Worm (Caenorhabditis elegans) whole organism, young adult: ENCODE measurements around the gene F16B12.4.

Experiments used
- B0019.2 ChIP-seq: fragments of 200-800 bp; sonication (Bioruptor generic); conservative IDR thresholded peaks from 2 replicates; pipeline ENCODE4 v1.3.6; 2022; ENCODE audit warnings: missing genetic modification reagents, missing genetic modification characterization, missing compliant biosample characterization
- B0035.1 ChIP-seq: sonication (generic microtip); optimal IDR thresholded peaks from 2 replicates; lab custom pipeline; 2016; ENCODE audit warnings: missing genetic modification characterization, mild to moderate bottlenecking, missing compliant biosample characterization, missing genotype, missing genetic modification reagents
- B0261.1 ChIP-seq: sonication (generic microtip); optimal IDR thresholded peaks from 2 replicates; lab custom pipeline; 2016; ENCODE audit warnings: mild to moderate bottlenecking, missing genetic modification characterization, moderate library complexity, missing compliant biosample characterization
- C17E4.6 ChIP-seq: fragments of 200-800 bp; sonication (Bioruptor generic); IDR thresholded peaks from 2 replicates; pipeline ENCODE4 v1.3.6; 2022; ENCODE audit warnings: missing genetic modification reagents, missing genetic modification characterization, missing compliant biosample characterization
- F10E7.11 ChIP-seq: sonication (generic microtip); optimal IDR thresholded peaks from 2 replicates; lab custom pipeline; 2017; ENCODE audit warnings: mild to moderate bottlenecking, missing genetic modification characterization, moderate library complexity, missing compliant biosample characterization
- F33H1.4 ChIP-seq: fragments of 200-800 bp; sonication (Bioruptor generic); IDR thresholded peaks from 2 replicates; pipeline ENCODE4 v1.3.6; 2022; ENCODE audit warnings: missing genetic modification reagents, missing genetic modification characterization, missing compliant biosample characterization
- F39B2.1 ChIP-seq: fragments of 200-800 bp; sonication (Bioruptor generic); IDR thresholded peaks from 2 replicates; pipeline ENCODE4 v1.3.6; 2022; ENCODE audit warnings: missing genetic modification reagents, missing genetic modification characterization, missing compliant biosample characterization
- T07F8.4 ChIP-seq: sonication (generic microtip); optimal IDR thresholded peaks from 2 replicates; lab custom pipeline; 2016; ENCODE audit warnings: mild to moderate bottlenecking, missing genetic modification characterization, moderate library complexity, missing compliant biosample characterization
- T26A5.8 ChIP-seq: sonication (generic microtip); optimal IDR thresholded peaks from 2 replicates; lab custom pipeline; 2016; ENCODE audit warnings: missing genetic modification characterization, missing compliant biosample characterization
- Y67H2A.10 ChIP-seq: fragments of 200-800 bp; sonication (Bioruptor generic); conservative IDR thresholded peaks from 2 replicates; pipeline ENCODE4 v1.3.6; 2022; ENCODE audit warnings: missing genetic modification reagents, missing genetic modification characterization, missing compliant biosample characterization
- Y79H2A.3 ChIP-seq: fragments of 200-800 bp; sonication (Bioruptor generic); conservative IDR thresholded peaks from 2 replicates; pipeline ENCODE4 v1.3.6; 2022; ENCODE audit warnings: missing genetic modification reagents, missing genetic modification characterization, missing compliant biosample characterization
- athp-1 ChIP-seq: sonication (generic microtip); optimal IDR thresholded peaks from 2 replicates; lab custom pipeline; 2017; ENCODE audit warnings: mild to moderate bottlenecking, missing genetic modification characterization, missing compliant biosample characterization
- attf-5 ChIP-seq: fragments of 200-800 bp; sonication (Bioruptor generic); optimal IDR thresholded peaks from 2 replicates; lab custom pipeline; 2018; ENCODE audit warnings: mild to moderate bottlenecking, missing genetic modification characterization, missing compliant biosample characterization
- attf-6 ChIP-seq: fragments of 200-800 bp; sonication (Bioruptor generic); IDR thresholded peaks from 2 replicates; pipeline ENCODE4 v1.3.6; 2022; ENCODE audit warnings: missing genetic modification reagents, missing genetic modification characterization, missing compliant biosample characterization
- cebp-1 ChIP-seq, 2 experiments: fragments of 200-800 bp in 1 of 2; sonication (Bioruptor generic) in 1 of 2; sonication (generic microtip) in 1 of 2; IDR thresholded peaks in 1 of 2; optimal IDR thresholded peaks in 1 of 2; 2 replicates each; pipeline versions ENCODE4 v1.3.6 to Lab custom; 2017 to 2022; ENCODE audit warnings: missing compliant biosample characterization in 2 of 2, missing genetic modification characterization in 2 of 2, mild to moderate bottlenecking in 1 of 2, missing genetic modification reagents in 1 of 2, moderate library complexity in 1 of 2
- ceh-27 ChIP-seq: fragments of 200-800 bp; sonication (Bioruptor generic); optimal IDR thresholded peaks from 2 replicates; lab custom pipeline; 2018; ENCODE audit warnings: mild to moderate bottlenecking, missing genetic modification characterization, moderate library complexity, missing compliant biosample characterization
- chd-7 ChIP-seq: sonication (generic microtip); optimal IDR thresholded peaks from 2 replicates; lab custom pipeline; 2016; ENCODE audit warnings: mild to moderate bottlenecking, missing genetic modification characterization, moderate library complexity, missing compliant biosample characterization
- die-1 ChIP-seq: sonication (generic microtip); optimal IDR thresholded peaks from 2 replicates; lab custom pipeline; 2016; ENCODE audit warnings: missing genotype, mild to moderate bottlenecking, missing genetic modification characterization, missing compliant biosample characterization
- dpff-1 ChIP-seq: sonication (generic microtip); optimal IDR thresholded peaks from 2 replicates; lab custom pipeline; 2017; ENCODE audit warnings: mild to moderate bottlenecking, missing genetic modification characterization, missing compliant biosample characterization
- efl-1 ChIP-seq: fragments of 150-350 bp; optimal IDR thresholded peaks from 2 replicates; lab custom pipeline; 2014; ENCODE audit warnings: missing biosample characterization, missing genetic modification reagents, missing genetic modification characterization
- egl-18 ChIP-seq: fragments of 200-800 bp; sonication (Bioruptor generic); IDR thresholded peaks from 2 replicates; pipeline ENCODE4 v1.3.6; 2022; ENCODE audit warnings: missing genetic modification reagents, missing genetic modification characterization, missing compliant biosample characterization
- ets-4 ChIP-seq: fragments of 200-800 bp; sonication (Bioruptor generic); optimal IDR thresholded peaks from 2 replicates; lab custom pipeline; 2018; ENCODE audit warnings: mild to moderate bottlenecking, missing genetic modification characterization, missing compliant biosample characterization
- fkh-3 ChIP-seq: sonication (generic microtip); optimal IDR thresholded peaks from 2 replicates; lab custom pipeline; 2016; ENCODE audit warnings: mild to moderate bottlenecking, missing genetic modification characterization, missing compliant biosample characterization
- hmg-1.2 ChIP-seq: fragments of 200-800 bp; sonication (Bioruptor generic); IDR thresholded peaks from 2 replicates; pipeline ENCODE4 v1.3.6; 2022; ENCODE audit warnings: missing genetic modification reagents, missing genetic modification characterization, missing compliant biosample characterization
- hmg-20 ChIP-seq: fragments of 200-800 bp; sonication (Bioruptor generic); IDR thresholded peaks from 2 replicates; pipeline ENCODE4 v1.3.6; 2022; ENCODE audit warnings: missing genetic modification reagents, missing genetic modification characterization, missing compliant biosample characterization
- hrde-1 ChIP-seq: sonication (generic microtip); optimal IDR thresholded peaks from 2 replicates; lab custom pipeline; 2016; ENCODE audit warnings: missing genetic modification characterization, mild to moderate bottlenecking, missing compliant biosample characterization, moderate library complexity, missing genotype, missing genetic modification reagents, borderline replicate concordance
- lin-40 ChIP-seq: sonication (generic microtip); optimal IDR thresholded peaks from 2 replicates; lab custom pipeline; 2016; ENCODE audit warnings: missing genetic modification characterization, mild to moderate bottlenecking, missing compliant biosample characterization, missing genotype, missing genetic modification reagents
- lsl-1 ChIP-seq: fragments of 200-800 bp; sonication (Bioruptor generic); optimal IDR thresholded peaks from 2 replicates; lab custom pipeline; 2018; ENCODE audit warnings: mild to moderate bottlenecking, missing genetic modification characterization, moderate library complexity, missing compliant biosample characterization
- nhr-179 ChIP-seq: sonication (generic microtip); optimal IDR thresholded peaks from 2 replicates; lab custom pipeline; 2016; ENCODE audit warnings: mild to moderate bottlenecking, missing genetic modification characterization, missing compliant biosample characterization
- rcor-1 ChIP-seq: fragments of 200-800 bp; sonication (Bioruptor generic); IDR thresholded peaks from 2 replicates; pipeline ENCODE4 v1.3.6; 2022; ENCODE audit warnings: missing genetic modification reagents, missing genetic modification characterization, missing compliant biosample characterization
- sea-2 ChIP-seq: fragments of 200-800 bp; sonication (Bioruptor generic); IDR thresholded peaks from 2 replicates; pipeline ENCODE4 v1.3.6; 2022; ENCODE audit warnings: missing genetic modification characterization, missing compliant biosample characterization
- snpc-1.1 ChIP-seq: sonication (generic microtip); optimal IDR thresholded peaks from 2 replicates; lab custom pipeline; 2017; ENCODE audit warnings: missing genetic modification characterization, mild to moderate bottlenecking, missing compliant biosample characterization, antibody characterized with exemption, moderate library complexity, missing genotype, missing genetic modification reagents; ENCODE audit not compliant: insufficient read depth
- snpc-1.3 ChIP-seq: sonication (generic microtip); optimal IDR thresholded peaks from 2 replicates; lab custom pipeline; 2017; ENCODE audit warnings: missing genetic modification characterization, mild to moderate bottlenecking, missing compliant biosample characterization, antibody characterized with exemption, moderate library complexity, missing genotype, missing genetic modification reagents; ENCODE audit not compliant: insufficient read depth
- snpc-3.4 ChIP-seq: sonication (generic microtip); optimal IDR thresholded peaks from 2 replicates; lab custom pipeline; 2017; ENCODE audit warnings: missing genetic modification characterization, mild to moderate bottlenecking, missing compliant biosample characterization, antibody characterized with exemption, moderate library complexity, missing genotype, missing genetic modification reagents
- snpc-4 ChIP-seq, 5 experiments: fragments of 150-350 bp in 1 of 5; sonication (generic microtip) in 4 of 5; optimal IDR thresholded peaks; 2 replicates each; lab custom pipeline; 2014 to 2018; ENCODE audit warnings: missing genetic modification characterization in 5 of 5, missing biosample characterization in 3 of 5, antibody characterized with exemption in 2 of 5, mild to moderate bottlenecking in 2 of 5, missing compliant biosample characterization in 2 of 5, missing genotype in 2 of 5, moderate library complexity in 2 of 5, missing genetic modification reagents in 1 of 5
- sptf-2 ChIP-seq: fragments of 200-800 bp; sonication (Bioruptor generic); optimal IDR thresholded peaks from 2 replicates; lab custom pipeline; 2018; ENCODE audit warnings: mild to moderate bottlenecking, missing genetic modification characterization, missing compliant biosample characterization
- tbp1 ChIP-seq: fragments of 200-800 bp; sonication (Bioruptor generic); optimal IDR thresholded peaks from 2 replicates; lab custom pipeline; 2018; ENCODE audit warnings: mild to moderate bottlenecking, missing genetic modification characterization, missing compliant biosample characterization
- unc-130 ChIP-seq: sonication (generic microtip); optimal IDR thresholded peaks from 2 replicates; lab custom pipeline; 2016; ENCODE audit warnings: missing genetic modification reagents, missing genetic modification characterization, missing compliant biosample characterization
- unc-62 ChIP-seq: fragments of 150-350 bp; optimal IDR thresholded peaks from 2 replicates; lab custom pipeline; 2014; ENCODE audit warnings: missing biosample characterization, missing genetic modification reagents, missing genetic modification characterization
- xnd-1 ChIP-seq: sonication (generic microtip); optimal IDR thresholded peaks from 2 replicates; lab custom pipeline; 2016; ENCODE audit warnings: missing genotype, missing genetic modification reagents, missing genetic modification characterization, missing compliant biosample characterization
- zfh-2 ChIP-seq: fragments of 200-800 bp; sonication (Bioruptor generic); conservative IDR thresholded peaks from 2 replicates; pipeline ENCODE4 v1.3.6; 2022; ENCODE audit warnings: missing genetic modification reagents, missing genetic modification characterization, missing compliant biosample characterization
- ztf-25 ChIP-seq: fragments of 200-800 bp; sonication (Bioruptor generic); IDR thresholded peaks from 2 replicates; pipeline ENCODE4 v1.3.6; 2022; ENCODE audit warnings: missing genetic modification reagents, missing genetic modification characterization, missing compliant biosample characterization
- ztf-28 ChIP-seq: fragments of 200-800 bp; sonication (Bioruptor generic); IDR thresholded peaks from 2 replicates; pipeline ENCODE4 v1.3.6; 2022; ENCODE audit warnings: missing genetic modification reagents, missing genetic modification characterization, missing compliant biosample characterization

Gene F16B12.4

ce11 chrX:14118762-14119161, 20.3 kb upstream of the F16B12.4 start:
- peak; percentile 6; the same call in 1 of the 2 replicates for TF ChIP-seq hmg-1.2 (GFP tag; lab: Robert Waterston, UW)
- TF ChIP-seq rcor-1 (GFP tag; lab: Robert Waterston, UW), result no peak
- no peak for TF ChIP-seq nhr-179 (tag; lab: Kevin White, UChicago)
- TF ChIP-seq snpc-4 (GFP tag; optimal IDR thresholded peaks at IDR 0.05; lab: Kevin White, UChicago), result no peak
- TF ChIP-seq snpc-4 (tag; optimal IDR thresholded peaks at IDR 0.05; lab: Kevin White, UChicago), result peak in 1 of 4 experiments; percentile 65

- TF ChIP-seq lin-40 (peak; percentile 44), B0019.2 (no peak), snpc-1.3 (tag; lab: Kevin White, UChicago) (no peak), attf-5 (GFP tag; lab: Kevin White, UChicago) (no peak), lsl-1 (GFP tag; lab: Kevin White, UChicago) (no peak), rcor-1 (GFP tag; lab: Robert Waterston, UW) (0 out of 2 replicates have a peak, but pooled peaks have one; percentile 39), ets-4 (no peak), snpc-1.1 (tag; lab: Kevin White, UChicago) (peak; percentile 39), hrde-1 (tag; lab: Kevin White, UChicago) (peak; percentile 8), efl-1 (GFP tag; lab: Kevin White, UChicago) (no peak), dpff-1 (no peak), fkh-3 (tag; lab: Kevin White, UChicago) (no peak), hmg-20 (GFP tag; lab: Robert Waterston, UW) (peak; percentile 76; the same call in 1 of the 2 replicates), xnd-1 (tag; lab: Kevin White, UChicago) (no peak), F39B2.1 (no peak), unc-130 (GFP tag; lab: Kevin White, UChicago) (peak; percentile 32), zfh-2 (no peak), F10E7.11 (tag; lab: Kevin White, UChicago) (no peak), chd-7 (tag; lab: Kevin White, UChicago) (peak; percentile 65), sptf-2 (GFP tag; lab: Kevin White, UChicago) (no peak), egl-18 (GFP tag; lab: Robert Waterston, UW) (0 out of 2 replicates have a peak, but pooled peaks have one; percentile 10), tbp1 (GFP tag; lab: Kevin White, UChicago) (peak; percentile 97), T07F8.4 (tag; lab: Kevin White, UChicago) (peak; percentile 41), athp-1 (tag; lab: Kevin White, UChicago) (no peak), snpc-3.4 (tag; lab: Kevin White, UChicago) (no peak), hmg-1.2 (GFP tag; lab: Robert Waterston, UW) (peak; percentile 73), B0261.1 (tag; lab: Kevin White, UChicago) (peak; percentile 88), ztf-28 (GFP tag; lab: Robert Waterston, UW) (peak; percentile 61; the same call in 1 of the 2 replicates), attf-6 (0 out of 2 replicates have a peak, but pooled peaks have one; percentile 45), Y79H2A.3 (GFP tag; lab: Robert Waterston, UW) (no peak), Y67H2A.10 (GFP tag; lab: Robert Waterston, UW) (no peak), B0035.1 (tag; lab: Kevin White, UChicago) (peak; percentile 49), sea-2 (GFP tag; lab: Robert Waterston, UW) (no peak), die-1 (peak; percentile 82), cebp-1 (GFP tag; IDR thresholded peaks at IDR 0.05; lab: Robert Waterston, UW) (no peak), cebp-1 (tag; optimal IDR thresholded peaks at IDR 0.05; lab: Kevin White, UChicago) (no peak), ceh-27 (GFP tag; lab: Kevin White, UChicago) (peak; percentile 29), C17E4.6 (no peak), T26A5.8 (tag; lab: Kevin White, UChicago) (no peak), F33H1.4 (GFP tag; lab: Robert Waterston, UW) (no peak), ztf-25 (GFP tag; lab: Robert Waterston, UW) (0 out of 2 replicates have a peak, but pooled peaks have one; percentile 65), unc-62 (GFP tag; lab: Kevin White, UChicago) (no peak)
Observed at ce11 chrX:14115480-14116161, 17.2 kb upstream of the F16B12.4 start, which contains the start of gene F28H6.7. TSS of gene F28H6.7 (plus strand) at chrX:14116111.
